Worm (Caenorhabditis elegans) whole organism, mixed stage, embryonic: ENCODE data around the gene K01A2.6.

Source experiments
- M03D4.4 ChIP-seq: sonication (generic microtip); optimal IDR thresholded peaks from 2 replicates; lab custom pipeline; 2017; ENCODE audit warnings: mild to moderate bottlenecking, missing genetic modification characterization, missing compliant biosample characterization
- bed-3 ChIP-seq: fragments of 200-800 bp; sonication (Bioruptor generic); optimal IDR thresholded peaks from 3 replicates; lab custom pipeline; 2018; ENCODE audit warnings: mild to moderate bottlenecking, missing genetic modification characterization, moderate library complexity, missing compliant biosample characterization
- blmp-1 ChIP-seq: fragments of 150-350 bp; optimal IDR thresholded peaks from 2 replicates; lab custom pipeline; 2014; ENCODE audit warnings: missing biosample characterization, missing genetic modification characterization
- ceh-83 ChIP-seq: fragments of 200-800 bp; sonication (Bioruptor generic); optimal IDR thresholded peaks from 2 replicates; lab custom pipeline; 2018; ENCODE audit warnings: mild to moderate bottlenecking, missing genetic modification characterization, missing compliant biosample characterization
- ces-1 ChIP-seq: fragments of 150-350 bp; optimal IDR thresholded peaks from 2 replicates; lab custom pipeline; 2014; ENCODE audit warnings: missing biosample characterization, missing genetic modification reagents, missing genetic modification characterization
- drap-1 ChIP-seq: fragments of 200-800 bp; sonication (Bioruptor generic); optimal IDR thresholded peaks from 3 replicates; lab custom pipeline; 2018; ENCODE audit warnings: mild to moderate bottlenecking, missing genetic modification characterization, missing compliant biosample characterization
- elt-1 ChIP-seq: sonication (generic microtip); optimal IDR thresholded peaks from 2 replicates; lab custom pipeline; 2017; ENCODE audit warnings: missing genetic modification characterization, mild to moderate bottlenecking, missing compliant biosample characterization, antibody characterized with exemption, moderate library complexity, borderline replicate concordance; ENCODE audit not compliant: insufficient read depth
- flh-1 ChIP-seq: fragments of 200-800 bp; sonication (Bioruptor generic); optimal IDR thresholded peaks from 2 replicates; lab custom pipeline; 2018; ENCODE audit warnings: mild to moderate bottlenecking, missing genetic modification characterization, moderate library complexity, missing compliant biosample characterization
- ham-2 ChIP-seq: fragments of 200-800 bp; sonication (Bioruptor generic); optimal IDR thresholded peaks from 2 replicates; lab custom pipeline; 2018; ENCODE audit warnings: mild to moderate bottlenecking, missing genetic modification characterization, missing compliant biosample characterization
- hlh-1 ChIP-seq: fragments of 150-350 bp; optimal IDR thresholded peaks from 2 replicates; lab custom pipeline; 2014; ENCODE audit warnings: missing biosample characterization, missing genetic modification reagents, missing genetic modification characterization
- lin-32 ChIP-seq: fragments of 200-800 bp; sonication (Bioruptor generic); optimal IDR thresholded peaks from 2 replicates; lab custom pipeline; 2018; ENCODE audit warnings: mild to moderate bottlenecking, missing genetic modification characterization, missing compliant biosample characterization
- lsy-2 ChIP-seq: fragments of 150-350 bp; optimal IDR thresholded peaks from 2 replicates; lab custom pipeline; 2014; ENCODE audit warnings: missing biosample characterization, missing genetic modification characterization
- mab-5 ChIP-seq: fragments of 150-350 bp; optimal IDR thresholded peaks from 2 replicates; lab custom pipeline; 2014; ENCODE audit warnings: missing biosample characterization, missing genetic modification characterization
- mep-1 ChIP-seq: fragments of 150-350 bp; optimal IDR thresholded peaks from 2 replicates; lab custom pipeline; 2017; ENCODE audit warnings: missing biosample characterization, missing genetic modification reagents, missing genetic modification characterization, inconsistent platforms
- nhr-12 ChIP-seq: fragments of 150-350 bp; optimal IDR thresholded peaks from 2 replicates; lab custom pipeline; 2014; ENCODE audit warnings: missing biosample characterization, missing genetic modification characterization
- pha-4 ChIP-seq: fragments of 150-350 bp; optimal IDR thresholded peaks from 2 replicates; lab custom pipeline; 2018; ENCODE audit warnings: missing biosample characterization, missing genetic modification reagents, missing genetic modification characterization
- sem-2 ChIP-seq: fragments of 200-800 bp; sonication (Bioruptor generic); optimal IDR thresholded peaks from 2 replicates; lab custom pipeline; 2018; ENCODE audit warnings: mild to moderate bottlenecking, missing genetic modification characterization, missing compliant biosample characterization
- tbx-8 ChIP-seq: fragments of 200-800 bp; sonication (Bioruptor generic); optimal IDR thresholded peaks from 2 replicates; lab custom pipeline; 2018; ENCODE audit warnings: mild to moderate bottlenecking, missing genetic modification characterization, moderate library complexity, missing compliant biosample characterization
- unc-120 ChIP-seq: sonication (generic microtip); optimal IDR thresholded peaks from 2 replicates; lab custom pipeline; 2017; ENCODE audit warnings: missing genetic modification characterization, missing compliant biosample characterization; ENCODE audit not compliant: poor library complexity, severe bottlenecking
- unc-39 ChIP-seq: fragments of 150-350 bp; optimal IDR thresholded peaks from 2 replicates; lab custom pipeline; 2014; ENCODE audit warnings: missing biosample characterization, missing genetic modification characterization
- unc-62 ChIP-seq: fragments of 150-350 bp; optimal IDR thresholded peaks from 2 replicates; lab custom pipeline; 2014; ENCODE audit warnings: missing biosample characterization, missing genetic modification reagents, missing genetic modification characterization
- zip-8 ChIP-seq: fragments of 150-350 bp; optimal IDR thresholded peaks from 2 replicates; lab custom pipeline; 2014; ENCODE audit warnings: missing biosample characterization, missing genetic modification characterization
- ztf-11 ChIP-seq: fragments of 150-350 bp; optimal IDR thresholded peaks from 2 replicates; lab custom pipeline; 2014; ENCODE audit warnings: missing biosample characterization, missing genetic modification characterization

Gene K01A2.6

DNA sequence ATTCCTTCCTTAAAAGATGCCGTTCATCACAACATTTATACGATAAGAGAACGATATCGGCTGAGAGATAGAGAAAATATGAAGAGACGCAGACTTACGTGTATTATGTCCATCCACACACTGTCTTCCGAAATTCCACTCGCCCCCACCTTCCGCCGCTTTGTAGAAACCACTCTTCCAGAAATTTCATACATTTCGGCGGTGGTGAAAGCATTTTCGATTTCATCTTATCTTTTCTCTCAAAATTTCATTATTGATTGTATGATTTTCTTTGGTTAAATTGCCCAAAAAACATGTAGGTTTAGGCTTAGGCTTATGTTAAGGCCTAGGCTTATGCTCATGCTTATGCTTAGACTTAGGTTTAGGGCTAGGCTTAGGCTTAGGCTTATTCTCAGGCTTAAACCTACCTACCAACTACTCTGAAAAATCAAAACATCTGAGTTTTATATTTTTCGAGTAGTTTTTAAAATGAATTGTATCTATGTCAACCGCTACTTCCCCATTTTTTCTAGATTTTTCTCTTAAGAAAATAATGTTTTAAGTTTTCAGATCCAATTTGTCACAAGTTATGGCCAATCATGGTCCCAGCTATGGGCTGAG, 37.5 kb downstream of the K01A2.6 start, which contains the start of gene cpn-2:
TSS of gene cpn-2 (plus strand) at position 550 of the 600 bp plus-strand sequence.
- TF ChIP-seq blmp-1 (tag; lab: Kevin White, UChicago), result peak; percentile 87
- peak; percentile 57 for TF ChIP-seq ham-2 (GFP tag; lab: Kevin White, UChicago)
- no peak for TF ChIP-seq elt-1
- TF ChIP-seq hlh-1 (tag; lab: Kevin White, UChicago), result no peak
- no peak for TF ChIP-seq ztf-11 (tag; lab: Kevin White, UChicago)
- no peak for TF ChIP-seq mab-5 (tag; lab: Kevin White, UChicago)
- no peak for TF ChIP-seq ceh-83

DNA sequence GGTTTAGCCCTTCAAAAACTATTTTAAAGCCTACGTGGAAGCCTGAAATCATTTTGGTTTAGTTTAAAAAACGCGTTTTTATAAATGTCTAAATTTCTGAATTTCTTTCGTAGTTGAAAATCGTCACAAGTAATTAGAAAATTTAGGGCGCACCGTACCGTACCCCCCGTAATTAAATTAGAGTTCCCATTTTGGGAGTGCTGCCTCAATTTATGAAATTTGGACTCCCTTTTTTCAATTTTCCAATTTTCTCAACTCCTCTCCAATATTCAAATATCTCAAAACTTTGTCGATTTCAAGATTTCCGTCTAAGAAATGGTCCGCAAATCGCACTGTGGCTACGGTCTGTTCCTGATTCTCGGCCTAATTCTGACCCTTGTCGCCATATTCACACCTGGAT, 40.4 kb downstream of the K01A2.6 start, which contains the start of gene clc-31:
TSS of gene clc-31 (plus strand) at position 301 of the 400 bp plus-strand sequence.
- TF ChIP-seq unc-39 (tag; lab: Kevin White, UChicago) (no peak), lin-32 (GFP tag; lab: Kevin White, UChicago) (no peak), lsy-2 (tag; lab: Kevin White, UChicago) (no peak), hlh-1 (tag; lab: Kevin White, UChicago) (no peak), M03D4.4 (tag; lab: Kevin White, UChicago) (no peak), pha-4 (tag; lab: Kevin White, UChicago) (no peak), bed-3 (GFP tag; lab: Kevin White, UChicago) (no peak)
- TF ChIP-seq, all 35 proteins: peak for 0

DNA sequence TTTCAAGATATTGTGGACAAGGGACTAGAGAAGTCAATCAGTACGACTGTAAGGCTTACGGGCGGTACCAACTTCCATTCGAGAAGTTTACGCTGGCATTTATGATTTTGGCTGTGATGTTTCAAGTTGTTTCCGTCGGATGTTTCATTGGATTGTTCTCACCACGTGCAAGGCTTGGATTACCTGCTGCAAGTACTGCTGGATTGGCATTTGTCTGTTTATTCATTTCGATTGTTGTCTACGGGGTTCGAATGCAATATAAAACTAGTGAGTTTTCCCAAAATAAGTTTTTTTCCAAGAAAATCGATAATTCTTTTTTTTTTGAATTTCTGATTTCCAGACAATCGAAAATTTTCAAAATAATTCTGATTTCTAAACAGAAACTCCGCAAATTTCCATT, 40.9 kb downstream of the K01A2.6 start:
- no peak for TF ChIP-seq mab-5 (tag; lab: Kevin White, UChicago)
- TF ChIP-seq tbx-8 (GFP tag; lab: Kevin White, UChicago), result no peak
- TF ChIP-seq elt-1, result no peak
- TF ChIP-seq, all 35 proteins: peak for 0

DNA sequence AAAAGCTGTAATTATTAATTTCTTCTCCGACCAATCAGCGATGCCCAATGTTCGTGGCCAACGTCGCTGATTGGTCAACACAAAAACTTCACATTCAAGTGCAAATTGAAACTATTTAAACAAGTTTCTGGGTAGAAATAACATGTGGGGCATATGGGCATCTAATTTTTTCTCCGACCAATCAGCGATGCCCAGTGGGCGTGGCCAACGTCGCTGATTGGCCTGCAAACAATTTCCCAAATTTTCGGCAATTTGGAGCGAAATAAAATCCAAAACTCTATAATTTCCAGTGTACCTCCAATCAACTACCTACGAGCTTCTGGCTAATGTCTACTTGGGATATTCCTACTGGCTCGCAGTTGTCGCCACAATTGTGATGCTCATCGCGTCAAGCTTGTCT, 41.5 kb downstream of the K01A2.6 start:
- TF ChIP-seq tbx-8 (GFP tag; lab: Kevin White, UChicago) (no peak), sem-2 (GFP tag; lab: Kevin White, UChicago) (no peak), mab-5 (tag; lab: Kevin White, UChicago) (no peak), lin-32 (GFP tag; lab: Kevin White, UChicago) (no peak), zip-8 (tag; lab: Kevin White, UChicago) (no peak), nhr-12 (tag; lab: Kevin White, UChicago) (no peak), unc-120 (tag; lab: Kevin White, UChicago) (no peak), mep-1 (tag; lab: Kevin White, UChicago) (no peak)

DNA sequence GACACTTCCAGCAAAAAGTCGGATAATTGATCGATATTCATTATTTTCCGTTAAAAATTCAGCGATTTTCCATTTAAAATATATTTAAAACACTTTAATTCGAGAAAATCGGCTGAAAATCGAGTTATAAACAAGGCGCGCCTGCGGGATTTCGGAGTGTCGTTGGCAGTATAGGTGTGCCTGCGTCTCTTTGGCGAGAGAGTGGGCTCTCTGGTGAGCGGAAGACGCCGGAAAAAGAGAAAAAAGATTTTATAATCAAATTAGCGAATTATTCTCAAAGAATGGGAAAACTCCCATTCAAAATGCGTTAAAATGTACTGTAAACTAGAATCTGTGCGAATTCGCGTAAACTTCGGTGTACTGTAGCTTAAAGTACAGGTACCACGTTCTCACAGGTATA, 48.0 kb downstream of the K01A2.6 start, which contains the start of gene D1069.3:
TSS of gene D1069.3 (minus strand) at position 158 of the 400 bp plus-strand sequence.
- no peak for TF ChIP-seq elt-1
- no peak for TF ChIP-seq flh-1 (GFP tag; lab: Kevin White, UChicago)
- no peak for TF ChIP-seq unc-62 (GFP tag; lab: Kevin White, UChicago)
- TF ChIP-seq ztf-11 (tag; lab: Kevin White, UChicago), result no peak
- no peak for TF ChIP-seq unc-120 (tag; lab: Kevin White, UChicago)
- TF ChIP-seq drap-1 (GFP tag; lab: Kevin White, UChicago), result no peak
- TF ChIP-seq ces-1 (GFP tag; lab: Kevin White, UChicago), result peak; percentile 87
- no peak for TF ChIP-seq mab-5 (tag; lab: Kevin White, UChicago)
- TF ChIP-seq zip-8 (tag; lab: Kevin White, UChicago), result no peak

DNA sequence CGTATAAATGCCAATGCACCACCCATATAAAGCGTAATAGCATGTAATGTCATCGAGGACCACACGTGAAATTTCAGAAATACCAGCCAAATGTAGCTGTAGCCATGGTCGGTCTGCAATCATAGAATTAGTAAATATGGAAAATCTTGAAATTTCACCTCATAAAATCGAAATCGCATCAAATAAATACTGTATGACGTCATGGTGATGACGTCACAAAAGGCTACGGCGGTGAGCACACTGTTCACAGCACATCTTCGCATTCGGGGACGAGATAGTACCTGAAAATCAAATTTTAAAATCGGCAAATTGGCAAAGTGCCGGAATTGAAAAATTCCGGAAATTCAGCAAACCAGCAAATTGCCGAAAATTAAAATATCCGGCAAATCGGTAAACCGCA, 50.0 kb downstream of the K01A2.6 start:
- TF ChIP-seq unc-39 (tag; lab: Kevin White, UChicago), result no peak
- TF ChIP-seq zip-8 (tag; lab: Kevin White, UChicago), result peak; percentile 96
